Worm (Caenorhabditis elegans) whole organism, late embryonic: ENCODE data around the gene mlc-2.
"Not testable (repeated sequence)": the region's sequence is repeated elsewhere in the genome, so short reads cannot be mapped to it uniquely, and the experiment has no call there.

ENCODE experiments used
- elt-2 ChIP-seq: sonication (generic microtip); optimal IDR thresholded peaks from 2 replicates; lab custom pipeline; 2016; ENCODE audit warnings: missing genetic modification reagents, missing genetic modification characterization, missing compliant biosample characterization
- pat-9 ChIP-seq: fragments of 200-800 bp; sonication (Bioruptor generic); optimal IDR thresholded peaks from 2 replicates; lab custom pipeline; 2018; ENCODE audit warnings: mild to moderate bottlenecking, missing genetic modification characterization, moderate library complexity, missing compliant biosample characterization
- pha-4 ChIP-seq: fragments of 150-350 bp; optimal IDR thresholded peaks from 2 replicates; lab custom pipeline; 2018; ENCODE audit warnings: missing biosample characterization, missing genetic modification reagents, missing genetic modification characterization

DNA sequence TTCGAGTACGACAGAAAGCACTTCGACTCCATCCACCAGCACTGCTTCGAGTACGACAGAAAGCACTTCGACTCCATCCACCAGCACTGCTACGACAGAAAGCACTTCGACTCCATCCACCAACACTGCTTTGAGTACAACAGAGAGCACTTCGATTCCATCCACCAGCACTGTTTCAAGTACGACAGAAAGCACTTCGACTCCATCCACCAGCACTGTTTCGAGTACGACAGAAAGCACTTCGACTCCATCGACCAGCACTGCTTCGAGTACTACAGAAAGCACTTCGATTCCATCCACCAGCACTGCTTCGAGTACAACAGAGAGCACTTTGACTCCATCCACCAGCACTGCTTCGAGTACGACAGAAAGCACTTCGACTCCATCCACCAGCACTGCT, 11.1 kb downstream of the mlc-2 start:
- TF ChIP-seq pat-9 (tag; lab: Kevin White, UChicago); pha-4; elt-2 (tag; lab: Kevin White, UChicago): not testable (repeated sequence)
